Fruit fly (Drosophila melanogaster): Measurements from ENCODE around the gene Ssb-c31a.
A peak's percentile ranks its signal among the peaks of the same experiment; 100 is the strongest.

Ssb-c31a gene

dm6 chr2L:8171544-8171943 lies 39.6 kb upstream of the Ssb-c31a start:
- TF ChIP-seq CG32264 (GFP tag; optimal IDR thresholded peaks at IDR 0.05) = no peak
- no peak for TF ChIP-seq foxo (GFP tag; optimal IDR thresholded peaks at IDR 0.05)
- TF ChIP-seq dsf (GFP tag; optimal IDR thresholded peaks at IDR 0.05; ENCODE audit: borderline replicate concordance) = no peak
- TF ChIP-seq OdsH (GFP tag; optimal IDR thresholded peaks at IDR 0.05) = no peak
- no peak for TF ChIP-seq h (GFP tag; optimal IDR thresholded peaks at IDR 0.05)
- TF ChIP-seq usp (GFP tag; optimal IDR thresholded peaks at IDR 0.05) = no peak
- TF ChIP-seq jim (GFP tag; optimal IDR thresholded peaks at IDR 0.05) = no peak
- TF ChIP-seq br (GFP tag; optimal IDR thresholded peaks at IDR 0.05) = no peak
- no peak for TF ChIP-seq woc (GFP tag; optimal IDR thresholded peaks at IDR 0.05)

dm6 chr2L:8185008-8185407 lies 26.1 kb upstream of the Ssb-c31a start:
- TF ChIP-seq OdsH (GFP tag; optimal IDR thresholded peaks at IDR 0.05) (no peak), foxo (GFP tag; optimal IDR thresholded peaks at IDR 0.05) (no peak), Dif (GFP tag; optimal IDR thresholded peaks at IDR 0.05; ENCODE audit: partially characterized antibody) (no peak), Hnf4 (GFP tag; optimal IDR thresholded peaks at IDR 0.05) (no peak), lola (GFP tag; optimal IDR thresholded peaks at IDR 0.05) (no peak), ey (GFP tag; optimal IDR thresholded peaks at IDR 0.05) (no peak), Vsx2 (GFP tag; optimal IDR thresholded peaks at IDR 0.05; ENCODE audit: partially characterized antibody) (no peak), sage (GFP tag; optimal IDR thresholded peaks at IDR 0.05) (no peak), Rel (GFP tag; optimal IDR thresholded peaks at IDR 0.05) (no peak), Rel (tag; optimal IDR thresholded peaks at IDR 0.05) (no peak), brk (GFP tag; optimal IDR thresholded peaks at IDR 0.05) (no peak), Sp1 (GFP tag; optimal IDR thresholded peaks at IDR 0.05) (no peak), dl (GFP tag; optimal IDR thresholded peaks at IDR 0.05; ENCODE audit: insufficient read depth in 1 of 2, partially characterized antibody in 2 of 2) (no peak), Hr78 (GFP tag; optimal IDR thresholded peaks at IDR 0.05) (no peak)

- TF ChIP-seq CrebA (GFP tag; optimal IDR thresholded peaks at IDR 0.05; ENCODE audit: borderline replicate concordance) = no peak
- no peak for TF ChIP-seq Vsx2 (GFP tag; optimal IDR thresholded peaks at IDR 0.05; ENCODE audit: partially characterized antibody)
- no peak for TF ChIP-seq sage (GFP tag; optimal IDR thresholded peaks at IDR 0.05)
- TF ChIP-seq Jra (GFP tag; optimal IDR thresholded peaks at IDR 0.05) = no peak
- TF ChIP-seq Hnf4 (GFP tag; optimal IDR thresholded peaks at IDR 0.05) = no peak
- TF ChIP-seq rgr (GFP tag; optimal IDR thresholded peaks at IDR 0.05) = no peak
- no peak for TF ChIP-seq GATAd (GFP tag; optimal IDR thresholded peaks at IDR 0.05)
- TF ChIP-seq CG32264 (GFP tag; optimal IDR thresholded peaks at IDR 0.05) = no peak
Observed at dm6 chr2L:8190681-8191080, 20.5 kb upstream of the Ssb-c31a start, which contains the start of gene CG34134. Gene CG34134 (minus strand): TSS chr2L:8190781.

dm6 chr2L:8195722-8196323 lies 15.3 kb upstream of the Ssb-c31a start:
- TF ChIP-seq OdsH (GFP tag; optimal IDR thresholded peaks at IDR 0.05) (no peak), foxo (GFP tag; optimal IDR thresholded peaks at IDR 0.05) (no peak), br (GFP tag; optimal IDR thresholded peaks at IDR 0.05) (peak; percentile 15), brk (GFP tag; optimal IDR thresholded peaks at IDR 0.05) (no peak), jim (GFP tag; optimal IDR thresholded peaks at IDR 0.05) (no peak), usp (GFP tag; optimal IDR thresholded peaks at IDR 0.05) (no peak), Hr78 (GFP tag; optimal IDR thresholded peaks at IDR 0.05) (no peak), lola (GFP tag; optimal IDR thresholded peaks at IDR 0.05) (no peak)

dm6 chr2L:8196757-8197530 lies 14.2 kb upstream of the Ssb-c31a start, which contains the start of the genes CG8475 and CG8460:
Gene CG8475 (minus strand): TSS chr2L:8196918.
Gene CG8460 (plus strand): TSS chr2L:8197193.
- no peak for TF ChIP-seq Dfd (GFP tag; optimal IDR thresholded peaks at IDR 0.05)
- TF ChIP-seq Myc (optimal IDR thresholded peaks at IDR 0.05) = no peak
- TF ChIP-seq Sp1 (GFP tag; optimal IDR thresholded peaks at IDR 0.05) = no peak
- no peak for TF ChIP-seq Rel (GFP tag; optimal IDR thresholded peaks at IDR 0.05)
- no peak for TF ChIP-seq Rel (tag; optimal IDR thresholded peaks at IDR 0.05)

- TF ChIP-seq Hnf4 (GFP tag; optimal IDR thresholded peaks at IDR 0.05) = peak; percentile 77
- no peak for TF ChIP-seq Mio (GFP tag; optimal IDR thresholded peaks at IDR 0.05)
- no peak for TF ChIP-seq Myc (optimal IDR thresholded peaks at IDR 0.05)
- TF ChIP-seq psq (GFP tag; optimal IDR thresholded peaks at IDR 0.05) = no peak
- no peak for TF ChIP-seq Rel (GFP tag; optimal IDR thresholded peaks at IDR 0.05)
- TF ChIP-seq Rel (tag; optimal IDR thresholded peaks at IDR 0.05) = no peak
- TF ChIP-seq CG9705 (GFP tag; optimal IDR thresholded peaks at IDR 0.05) = no peak
- peak; percentile 3 for TF ChIP-seq Jra (GFP tag; optimal IDR thresholded peaks at IDR 0.05)
- peak; percentile 39 for TF ChIP-seq br (GFP tag; optimal IDR thresholded peaks at IDR 0.05)
- no peak for TF ChIP-seq dl (GFP tag; optimal IDR thresholded peaks at IDR 0.05; ENCODE audit: insufficient read depth in 1 of 2, partially characterized antibody in 2 of 2)
- no peak for TF ChIP-seq h (GFP tag; optimal IDR thresholded peaks at IDR 0.05)
- peak; percentile 12 for TF ChIP-seq sv (GFP tag; optimal IDR thresholded peaks at IDR 0.05)
- no peak for TF ChIP-seq rgr (GFP tag; optimal IDR thresholded peaks at IDR 0.05)
- TF ChIP-seq HLH106 (tag; optimal IDR thresholded peaks at IDR 0.05) = no peak
- TF ChIP-seq tai (GFP tag; optimal IDR thresholded peaks at IDR 0.05) = no peak
- peak; percentile 13 for TF ChIP-seq dsf (GFP tag; optimal IDR thresholded peaks at IDR 0.05; ENCODE audit: borderline replicate concordance)
- no peak for TF ChIP-seq lola (GFP tag; optimal IDR thresholded peaks at IDR 0.05)
- peak; percentile 10 for TF ChIP-seq Hr83 (GFP tag; optimal IDR thresholded peaks at IDR 0.05; ENCODE audit: poor library complexity, severe bottlenecking)
- TF ChIP-seq woc (GFP tag; optimal IDR thresholded peaks at IDR 0.05) = no peak
Observed at dm6 chr2L:8198757-8199156, 12.4 kb upstream of the Ssb-c31a start, which contains the start of gene PGAP5. Gene PGAP5 (plus strand): TSS chr2L:8198882.

All from whole organism, wandering third instar larva.